Worm (Caenorhabditis elegans): Measurements from ENCODE around the gene ZC395.11.

Gene ZC395.11

DNA sequence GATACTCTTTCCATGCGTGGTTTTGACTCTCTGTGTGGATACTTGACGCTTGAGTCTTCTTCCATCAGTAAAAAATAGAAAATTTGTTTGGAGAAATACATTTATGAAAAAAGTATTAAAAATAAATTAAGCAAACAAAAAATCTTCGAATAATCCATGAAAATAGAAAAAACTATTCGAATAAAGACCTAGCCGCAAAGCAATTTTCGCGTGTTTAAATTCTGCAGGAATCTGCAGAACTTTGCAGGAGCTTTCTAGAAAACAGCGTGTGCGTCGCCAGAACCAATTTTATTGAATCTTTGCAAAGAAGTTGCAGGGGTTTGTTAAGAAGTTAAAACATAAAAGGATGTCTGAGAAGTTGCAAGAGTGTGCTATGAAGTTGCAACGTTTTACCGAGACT is at the start of gene ZC395.11:
Gene ZC395.11 (minus strand): TSS at position 101 of the 400 bp plus-strand sequence.
- no peak for TF ChIP-seq nhr-11 (tag; optimal IDR thresholded peaks at IDR 0.05)
- TF ChIP-seq mdl-1 (tag; optimal IDR thresholded peaks at IDR 0.05) = no peak
- TF ChIP-seq nfya-1 (tag; optimal IDR thresholded peaks at IDR 0.05; ENCODE audit: insufficient read depth) = no peak
- no peak for TF ChIP-seq ceh-82 (tag; optimal IDR thresholded peaks at IDR 0.05)
- no peak for TF ChIP-seq skn-1 (tag; optimal IDR thresholded peaks at IDR 0.05)
- no peak for TF ChIP-seq ZK546.5 (tag; optimal IDR thresholded peaks at IDR 0.05)
- no peak for TF ChIP-seq unc-39 (tag; optimal IDR thresholded peaks at IDR 0.05)
- TF ChIP-seq nhr-12 (tag; optimal IDR thresholded peaks at IDR 0.05) = no peak
- TF ChIP-seq fkh-2 (tag; optimal IDR thresholded peaks at IDR 0.05) = no peak
- TF ChIP-seq aly-2 (tag; optimal IDR thresholded peaks at IDR 0.05) = no peak

DNA sequence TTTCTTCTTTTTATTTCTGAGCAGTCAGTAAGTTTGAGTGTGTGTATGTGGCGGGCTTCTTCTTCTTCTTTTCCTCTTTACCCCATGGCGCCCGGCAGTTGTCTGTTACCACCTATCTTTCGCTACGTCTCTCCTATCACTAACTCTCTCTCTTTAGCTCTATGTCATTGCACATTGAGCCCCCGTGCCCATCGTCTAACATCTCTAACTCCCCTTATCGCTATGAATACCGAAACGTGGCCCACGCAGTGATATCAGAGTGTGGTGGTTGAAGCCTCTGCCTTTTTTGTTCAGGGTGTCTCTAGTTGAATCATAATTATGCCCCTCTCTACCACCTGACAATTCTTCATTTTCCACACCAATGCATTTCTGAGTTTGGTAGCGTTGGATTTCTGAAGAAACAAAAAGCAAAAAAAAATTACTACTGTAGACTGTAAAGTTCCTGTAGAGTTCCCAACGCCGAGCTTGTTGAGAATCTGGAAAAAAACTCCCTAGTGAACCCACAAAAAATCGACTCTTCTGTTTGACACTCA is 48.5 kb upstream of the ZC395.11 start:
- no peak for TF ChIP-seq ama-1 (optimal IDR thresholded peaks at IDR 0.05)
- peak; percentile 76 for TF ChIP-seq elt-2 (tag; optimal IDR thresholded peaks at IDR 0.05)

DNA sequence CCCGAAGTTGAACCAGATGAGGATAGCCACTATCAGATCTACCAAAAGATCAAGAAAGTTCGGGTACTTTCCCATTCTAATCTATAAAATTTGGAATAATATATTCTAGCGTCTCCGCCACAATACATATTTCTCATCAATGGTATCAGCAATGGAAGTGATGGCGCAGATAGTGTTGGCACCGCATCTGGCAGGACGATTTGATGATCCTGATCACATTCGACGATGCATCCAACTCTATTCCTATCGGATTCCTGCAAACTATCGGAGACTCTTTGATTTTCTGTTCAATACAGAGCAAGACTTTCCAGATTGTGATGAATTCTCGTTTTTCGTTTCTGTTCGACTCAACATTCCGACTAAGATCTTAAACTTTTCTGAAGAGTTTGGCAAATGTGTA is 43.3 kb upstream of the ZC395.11 start:
- TF ChIP-seq aly-2 (tag; optimal IDR thresholded peaks at IDR 0.05) (no peak), elt-2 (tag; optimal IDR thresholded peaks at IDR 0.05) (no peak), egl-5 (tag; optimal IDR thresholded peaks at IDR 0.05) (no peak), nhr-43 (tag; optimal IDR thresholded peaks at IDR 0.05; ENCODE audit: poor library complexity, severe bottlenecking) (no peak), unc-39 (tag; optimal IDR thresholded peaks at IDR 0.05) (no peak)

DNA sequence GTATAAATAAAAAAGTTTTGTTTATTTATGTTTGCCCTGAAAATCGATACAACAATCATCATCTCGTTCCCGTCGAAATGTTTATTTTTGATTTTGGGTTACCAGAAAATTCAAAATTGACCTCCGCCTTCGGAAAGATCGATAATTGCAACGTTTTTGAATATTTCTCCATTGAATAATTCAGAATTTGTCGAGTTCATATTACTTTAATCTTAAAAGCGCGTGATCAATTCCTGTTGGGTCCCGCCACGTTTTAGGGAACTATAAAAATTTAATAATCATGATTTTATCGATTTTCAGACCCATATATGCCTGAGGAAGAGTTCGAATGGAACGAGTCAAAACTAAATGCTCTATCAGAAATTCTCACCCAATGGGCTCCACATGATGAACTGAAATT is 40.2 kb upstream of the ZC395.11 start, which contains the start of gene sorf-2:
Gene sorf-2 (plus strand): TSS at position 301 of the 400 bp plus-strand sequence.
- no peak for TF ChIP-seq ceh-82 (tag; optimal IDR thresholded peaks at IDR 0.05)
- TF ChIP-seq egl-5 (tag; optimal IDR thresholded peaks at IDR 0.05) = no peak
- TF ChIP-seq nhr-11 (tag; optimal IDR thresholded peaks at IDR 0.05) = no peak
- no peak for TF ChIP-seq mml-1 (tag; optimal IDR thresholded peaks at IDR 0.05)
- TF ChIP-seq unc-62 (GFP tag; optimal IDR thresholded peaks at IDR 0.05) = no peak
- TF ChIP-seq skn-1 (tag; optimal IDR thresholded peaks at IDR 0.05) = no peak
- no peak for TF ChIP-seq lsy-12 (tag; optimal IDR thresholded peaks at IDR 0.05)
- TF ChIP-seq daf-12 (tag; optimal IDR thresholded peaks at IDR 0.05) = no peak
- TF ChIP-seq elt-2 (tag; optimal IDR thresholded peaks at IDR 0.05) = no peak
- no peak for TF ChIP-seq ama-1 (optimal IDR thresholded peaks at IDR 0.05)
- no peak for TF ChIP-seq ztf-11 (tag; optimal IDR thresholded peaks at IDR 0.05)
- TF ChIP-seq aly-2 (tag; optimal IDR thresholded peaks at IDR 0.05) = no peak
- TF ChIP-seq fkh-2 (tag; optimal IDR thresholded peaks at IDR 0.05) = no peak
- no peak for TF ChIP-seq lin-15B (tag; optimal IDR thresholded peaks at IDR 0.05)
- TF ChIP-seq nhr-77 (tag; optimal IDR thresholded peaks at IDR 0.05) = no peak
- no peak for TF ChIP-seq unc-39 (tag; optimal IDR thresholded peaks at IDR 0.05)
- TF ChIP-seq eor-1 (tag; optimal IDR thresholded peaks at IDR 0.05) = no peak
- no peak for TF ChIP-seq egl-27 (tag; optimal IDR thresholded peaks at IDR 0.05)
- no peak for TF ChIP-seq ceh-16 (tag; optimal IDR thresholded peaks at IDR 0.05)
- TF ChIP-seq nhr-43 (tag; optimal IDR thresholded peaks at IDR 0.05; ENCODE audit: poor library complexity, severe bottlenecking) = no peak

ce11 chrIII:5321661-5322060 is 35.6 kb upstream of the ZC395.11 start, which contains the start of gene F52C9.3:
F52C9.3 (plus strand) TSS chrIII:5321885.
- TF ChIP-seq sea-2 (GFP tag; optimal IDR thresholded peaks at IDR 0.05) (no peak), ztf-11 (tag; optimal IDR thresholded peaks at IDR 0.05) (no peak), hmg-11 (tag; optimal IDR thresholded peaks at IDR 0.05) (no peak), nhr-67 (tag; optimal IDR thresholded peaks at IDR 0.05) (no peak), ceh-28 (tag; optimal IDR thresholded peaks at IDR 0.05) (no peak), fos-1 (tag; optimal IDR thresholded peaks at IDR 0.05) (no peak), nhr-11 (tag; optimal IDR thresholded peaks at IDR 0.05) (no peak), nhr-25 (tag; optimal IDR thresholded peaks at IDR 0.05) (no peak), ceh-9 (tag; optimal IDR thresholded peaks at IDR 0.05) (no peak), skn-1 (tag; optimal IDR thresholded peaks at IDR 0.05) (no peak), ama-1 (optimal IDR thresholded peaks at IDR 0.05) (no peak), pha-4 (tag; optimal IDR thresholded peaks at IDR 0.05) (no peak), ZK546.5 (tag; optimal IDR thresholded peaks at IDR 0.05) (no peak), nhr-43 (tag; optimal IDR thresholded peaks at IDR 0.05; ENCODE audit: poor library complexity, severe bottlenecking) (no peak), egl-5 (tag; optimal IDR thresholded peaks at IDR 0.05) (no peak), mdl-1 (tag; optimal IDR thresholded peaks at IDR 0.05) (no peak), nfya-1 (tag; optimal IDR thresholded peaks at IDR 0.05; ENCODE audit: insufficient read depth) (no peak)

Data from whole organism, L3 larva.